Fruit fly (Drosophila melanogaster): ENCODE measurements around the gene CG46448.

The CG46448 gene

DNA sequence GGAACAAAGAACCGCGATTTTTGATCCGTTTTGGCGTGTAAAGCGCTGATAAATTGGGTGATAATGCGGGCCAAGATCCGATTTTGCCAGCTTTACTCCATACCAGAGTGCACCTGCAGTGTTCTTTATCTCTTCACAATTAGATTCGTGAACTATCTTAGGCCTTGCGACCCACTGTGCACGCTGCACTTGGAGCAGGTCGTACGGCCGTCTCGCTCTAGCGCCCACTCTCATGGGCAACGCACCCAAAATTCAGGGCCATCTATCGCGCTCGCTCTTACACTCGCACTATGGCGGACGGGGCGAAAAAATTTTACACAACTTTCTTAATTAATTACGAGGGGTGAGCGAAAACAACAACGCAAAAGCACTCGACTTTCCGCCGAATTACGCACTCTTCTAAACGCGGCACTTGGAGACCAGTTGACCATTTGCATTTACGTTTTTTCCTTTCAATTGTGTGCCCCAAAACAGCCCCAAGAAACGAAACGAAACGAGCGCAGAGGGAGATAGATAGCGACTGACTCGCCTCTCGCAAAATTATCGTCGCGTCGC, 27.2 kb upstream of the CG46448 start (continued):
- TF ChIP-seq Camta (GFP tag; optimal IDR thresholded peaks at IDR 0.05) (no peak), CG8924 (tag; optimal IDR thresholded peaks at IDR 0.05) (no peak), fu2 (GFP tag; optimal IDR thresholded peaks at IDR 0.05) (no peak), Rfx (GFP tag; IDR thresholded peaks at IDR 0.05) (peak; percentile 26), Mes4 (GFP tag; optimal IDR thresholded peaks at IDR 0.05) (no peak), Dek (tag; optimal IDR thresholded peaks at IDR 0.05) (no peak), CG17568 (GFP tag; optimal IDR thresholded peaks at IDR 0.05) (no peak), CG10431 (GFP tag; optimal IDR thresholded peaks at IDR 0.05) (no peak), jumu (GFP tag; optimal IDR thresholded peaks at IDR 0.05) (no peak), ATbp (GFP tag; optimal IDR thresholded peaks at IDR 0.05) (no peak), ftz-f1 (GFP tag; optimal IDR thresholded peaks at IDR 0.05) (peak; percentile 97), D (optimal IDR thresholded peaks at IDR 0.05) (peak; percentile 41), D (GFP tag; optimal IDR thresholded peaks at IDR 0.05) (no peak), HLH4C (GFP tag; IDR thresholded peaks at IDR 0.05; ENCODE audit: partially characterized antibody) (peak; percentile 44; the same call in 2 of the 3 replicates), hkb (optimal IDR thresholded peaks at IDR 0.05) (no peak), hkb (GFP tag; IDR thresholded peaks at IDR 0.05) (peak; percentile 25; the same call in 1 of the 2 replicates), mirr (GFP tag; optimal IDR thresholded peaks at IDR 0.05) (no peak), Scr (GFP tag; IDR thresholded peaks at IDR 0.05; ENCODE audit: partially characterized antibody) (0 out of 2 replicates have a peak, but pooled peaks have one; percentile 26), pnt (GFP tag; optimal IDR thresholded peaks at IDR 0.05) (no peak), unc-4 (GFP tag; IDR thresholded peaks at IDR 0.05; ENCODE audit: partially characterized antibody) (no peak; the same call in 1 of the 2 replicates), pan (optimal IDR thresholded peaks at IDR 0.05) (no peak), pan (GFP tag; optimal IDR thresholded peaks at IDR 0.05 in 1 of 2, IDR thresholded peaks at IDR 0.05 in 1 of 2) (no peak), exex (tag; optimal IDR thresholded peaks at IDR 0.05) (no peak), ci (GFP tag; IDR thresholded peaks at IDR 0.05) (peak; percentile 5; the same call in 2 of the 3 replicates), ara (GFP tag; IDR thresholded peaks at IDR 0.05) (peak; percentile 43; the same call in 1 of the 2 replicates), CG2712 (tag; optimal IDR thresholded peaks at IDR 0.05) (no peak), Hsf (GFP tag; optimal IDR thresholded peaks at IDR 0.05) (no peak), croc (GFP tag; conservative IDR thresholded peaks at IDR 0.05) (0 out of 3 replicates have a peak, but pooled peaks have one; percentile 3), gcm2 (GFP tag; optimal IDR thresholded peaks at IDR 0.05) (no peak), otp (GFP tag; IDR thresholded peaks at IDR 0.05) (0 out of 3 replicates have a peak, but pooled peaks have one; percentile 46), dimm (GFP tag; IDR thresholded peaks at IDR 0.05) (no peak), CG13296 (GFP tag; optimal IDR thresholded peaks at IDR 0.05) (no peak), lmd (GFP tag; IDR thresholded peaks at IDR 0.05) (no peak), CG13123 (GFP tag; optimal IDR thresholded peaks at IDR 0.05) (no peak), danr (GFP tag; IDR thresholded peaks at IDR 0.05) (no peak), CG32772 (GFP tag; IDR thresholded peaks at IDR 0.05) (no peak), CG10366 (GFP tag; IDR thresholded peaks at IDR 0.05) (no peak), Bgb (GFP tag; IDR thresholded peaks at IDR 0.05; ENCODE audit: partially characterized antibody) (peak; percentile 49; the same call in 1 of the 2 replicates), CG34422 (GFP tag; IDR thresholded peaks at IDR 0.05) (peak; percentile 34; the same call in 1 of the 3 replicates), ranshi (GFP tag; IDR thresholded peaks at IDR 0.05) (no peak), CG9727 (GFP tag; optimal IDR thresholded peaks at IDR 0.05) (no peak), CG13424 (tag; optimal IDR thresholded peaks at IDR 0.05) (no peak), Mad (GFP tag; optimal IDR thresholded peaks at IDR 0.05) (no peak), Fer1 (GFP tag; optimal IDR thresholded peaks at IDR 0.05) (no peak), pros (GFP tag; optimal IDR thresholded peaks at IDR 0.05) (peak; percentile 41), CG14441 (GFP tag; IDR thresholded peaks at IDR 0.05) (no peak), B-H1 (GFP tag; IDR thresholded peaks at IDR 0.05) (no peak), zf30C (GFP tag; optimal IDR thresholded peaks at IDR 0.05) (no peak), nmo (GFP tag; optimal IDR thresholded peaks at IDR 0.05) (no peak), ac (GFP tag; optimal IDR thresholded peaks at IDR 0.05) (no peak), her (GFP tag; optimal IDR thresholded peaks at IDR 0.05) (peak; percentile 6), klu (GFP tag; IDR thresholded peaks at IDR 0.05) (no peak)

All from whole organism, embryonic.